Fruit fly (Drosophila melanogaster) whole organism, embryonic: Measurements from ENCODE around the gene PIG-U.

Experiments
- Atf6 ChIP-seq: fragments of 200-800 bp; sonication (Bioruptor generic); IDR thresholded peaks from 2 replicates; pipeline ENCODE4 v1.3.6; 2022; ENCODE audit warnings: missing biosample characterization, missing genetic modification characterization
- Awh ChIP-seq: fragments of 200-800 bp; sonication (Bioruptor generic); IDR thresholded peaks from 2 replicates; pipeline ENCODE4, ENCODE4 v1.3.6; 2022; ENCODE audit warnings: missing biosample characterization, missing genetic modification characterization
- B-H2 ChIP-seq: fragments of 200-800 bp; sonication (Bioruptor generic); optimal IDR thresholded peaks from 2 replicates; lab custom pipeline; 2018; ENCODE audit warnings: missing biosample characterization, mild to moderate bottlenecking, missing genetic modification characterization
- Bdp1 ChIP-seq: fragments of 200-800 bp; sonication (Bioruptor generic); optimal IDR thresholded peaks from 3 replicates; lab custom pipeline; 2016; ENCODE audit warnings: missing biosample characterization, missing genetic modification characterization
- Bgb ChIP-seq: fragments of 200-800 bp; sonication (Bioruptor generic); IDR thresholded peaks from 2 replicates; pipeline ENCODE4 v1.3.6; 2022; ENCODE audit warnings: missing biosample characterization, missing genetic modification characterization; ENCODE audit not compliant: partially characterized antibody
- CG10565 ChIP-seq: fragments of 200-800 bp; sonication (Bioruptor generic); optimal IDR thresholded peaks from 3 replicates; lab custom pipeline; 2016; ENCODE audit warnings: missing biosample characterization, mild to moderate bottlenecking, missing genetic modification characterization
- CG10654 ChIP-seq: fragments of 200-800 bp; sonication (Bioruptor generic); optimal IDR thresholded peaks from 2 replicates; lab custom pipeline; 2016; ENCODE audit warnings: missing biosample characterization, missing genetic modification characterization
- CG11504 ChIP-seq: fragments of 200-800 bp; sonication (Bioruptor generic); optimal IDR thresholded peaks from 3 replicates; lab custom pipeline; 2019; ENCODE audit warnings: missing biosample characterization, mild to moderate bottlenecking, missing genetic modification characterization, moderate library complexity
- CG11560 ChIP-seq: fragments of 200-800 bp; sonication (Bioruptor generic); IDR thresholded peaks from 3 replicates; pipeline ENCODE4 v1.3.6; 2022; ENCODE audit warnings: missing biosample characterization, missing genetic modification characterization
- CG11696 ChIP-seq: fragments of 200-800 bp; sonication (Bioruptor generic); IDR thresholded peaks from 2 replicates; pipeline ENCODE4 v1.3.6; 2022; ENCODE audit warnings: missing biosample characterization, missing genetic modification characterization
- CG12104 ChIP-seq: fragments of 200-800 bp; sonication (Bioruptor generic); optimal IDR thresholded peaks from 3 replicates; lab custom pipeline; 2016; ENCODE audit warnings: missing biosample characterization, missing genetic modification characterization
- CG14050 ChIP-seq: fragments of 200-800 bp; sonication (Bioruptor generic); IDR thresholded peaks from 3 replicates; pipeline ENCODE4 v1.3.6; 2022; ENCODE audit warnings: missing biosample characterization, missing genetic modification characterization
- CG15011 ChIP-seq: fragments of 200-800 bp; sonication (Bioruptor generic); optimal IDR thresholded peaks from 3 replicates; lab custom pipeline; 2018; ENCODE audit warnings: missing biosample characterization, mild to moderate bottlenecking, missing genetic modification characterization
- CG15696 ChIP-seq: fragments of 200-800 bp; sonication (Bioruptor generic); optimal IDR thresholded peaks from 2 replicates; lab custom pipeline; 2019; ENCODE audit warnings: missing biosample characterization, mild to moderate bottlenecking, missing genetic modification characterization, moderate library complexity
- CG18599 ChIP-seq: fragments of 200-800 bp; sonication (Bioruptor generic); optimal IDR thresholded peaks from 3 replicates; lab custom pipeline; 2017; ENCODE audit warnings: missing biosample characterization, missing genetic modification characterization, mild to moderate bottlenecking, moderate library complexity, missing genetic modification reagents
- CG3281 ChIP-seq: fragments of 200-800 bp; sonication (Bioruptor generic); optimal IDR thresholded peaks from 3 replicates; lab custom pipeline; 2017; ENCODE audit warnings: missing biosample characterization, mild to moderate bottlenecking, missing genetic modification characterization
- CG43689 ChIP-seq: fragments of 200-800 bp; sonication (Bioruptor generic); IDR thresholded peaks from 2 replicates; pipeline ENCODE4 v1.3.6; 2022; ENCODE audit warnings: missing biosample characterization, missing genetic modification characterization
- CG6689 ChIP-seq: fragments of 200-800 bp; sonication (Bioruptor generic); IDR thresholded peaks from 2 replicates; pipeline ENCODE4 v1.3.6; 2022; ENCODE audit warnings: missing biosample characterization, missing genetic modification characterization
- CG8290 ChIP-seq, 3 experiments: fragments of 200-800 bp; sonication (Bioruptor generic); optimal IDR thresholded peaks; 2 replicates each; lab custom pipeline; 2016 to 2019; ENCODE audit warnings: missing biosample characterization in 3 of 3, missing genetic modification characterization in 3 of 3, mild to moderate bottlenecking in 2 of 3, moderate library complexity in 1 of 3
- CG8944 ChIP-seq: fragments of 200-800 bp; sonication (Bioruptor generic); optimal IDR thresholded peaks from 3 replicates; lab custom pipeline; 2016; ENCODE audit warnings: missing biosample characterization, missing genetic modification characterization
- CG9876 ChIP-seq: fragments of 200-800 bp; sonication (Bioruptor generic); optimal IDR thresholded peaks from 2 replicates; lab custom pipeline; 2016; ENCODE audit warnings: missing biosample characterization, missing genetic modification characterization
- Dll ChIP-seq: fragments of 200-800 bp; sonication (Bioruptor generic); IDR thresholded peaks from 4 replicates; pipeline ENCODE4 v1.3.6; 2022; ENCODE audit warnings: missing biosample characterization, missing genetic modification characterization; ENCODE audit not compliant: partially characterized antibody
- Ets65A ChIP-seq: fragments of 200-800 bp; sonication (Bioruptor generic); peaks from one replicate; lab custom pipeline; 2016; ENCODE audit warnings: missing biosample characterization, missing genetic modification characterization
- Hmr ChIP-seq: fragments of 200-800 bp; sonication (Bioruptor generic); optimal IDR thresholded peaks from 3 replicates; lab custom pipeline; 2017; ENCODE audit warnings: mild to moderate bottlenecking, missing biosample characterization, missing genetic modification reagents, missing genetic modification characterization
- MESR4 ChIP-seq: fragments of 200-800 bp; sonication (Bioruptor generic); optimal IDR thresholded peaks from 2 replicates; lab custom pipeline; 2018; ENCODE audit warnings: missing biosample characterization, mild to moderate bottlenecking, missing genetic modification characterization, moderate library complexity
- TFAM ChIP-seq: fragments of 200-800 bp; sonication (Bioruptor generic); optimal IDR thresholded peaks from 2 replicates; lab custom pipeline; 2017; ENCODE audit warnings: missing biosample characterization, missing genetic modification characterization, inconsistent platforms
- Usf ChIP-seq: fragments of 200-800 bp; sonication (Bioruptor generic); optimal IDR thresholded peaks from 2 replicates; lab custom pipeline; 2017; ENCODE audit warnings: missing genotype, missing biosample characterization, missing genetic modification characterization
- amos ChIP-seq: fragments of 200-800 bp; sonication (Bioruptor generic); IDR thresholded peaks from 2 replicates; pipeline ENCODE4 v1.3.6; 2022; ENCODE audit warnings: missing biosample characterization, missing genetic modification characterization; ENCODE audit not compliant: partially characterized antibody
- btn ChIP-seq: fragments of 200-800 bp; sonication (Bioruptor generic); optimal IDR thresholded peaks from 2 replicates; lab custom pipeline; 2016; ENCODE audit warnings: missing biosample characterization, missing genetic modification characterization
- ci ChIP-seq: fragments of 200-800 bp; sonication (Bioruptor generic); IDR thresholded peaks from 3 replicates; pipeline ENCODE4 v1.3.6; 2022; ENCODE audit warnings: missing biosample characterization, missing genetic modification characterization
- crc ChIP-seq: fragments of 200-800 bp; sonication (Bioruptor generic); optimal IDR thresholded peaks from 2 replicates; lab custom pipeline; 2016; ENCODE audit warnings: missing biosample characterization, missing genetic modification characterization
- ftz-f1 ChIP-seq: fragments of 200-800 bp; sonication (Bioruptor generic); optimal IDR thresholded peaks from 2 replicates; lab custom pipeline; 2016; ENCODE audit warnings: missing biosample characterization, missing genetic modification characterization
- klu ChIP-seq: fragments of 200-800 bp; sonication (Bioruptor generic); IDR thresholded peaks from 2 replicates; pipeline ENCODE4 v1.3.6; 2022; ENCODE audit warnings: missing biosample characterization, missing genetic modification characterization
- lab ChIP-seq: fragments of 200-800 bp; sonication (Bioruptor generic); optimal IDR thresholded peaks from 3 replicates; lab custom pipeline; 2017; ENCODE audit warnings: missing biosample characterization, missing genetic modification characterization, mild to moderate bottlenecking, moderate library complexity, missing genetic modification reagents
- lmd ChIP-seq: fragments of 200-800 bp; sonication (Bioruptor generic); IDR thresholded peaks from 2 replicates; pipeline ENCODE4 v1.3.6; 2022; ENCODE audit warnings: missing biosample characterization, missing genetic modification characterization
- nom ChIP-seq: fragments of 200-800 bp; sonication (Bioruptor generic); optimal IDR thresholded peaks from 2 replicates; lab custom pipeline; 2017; ENCODE audit warnings: missing biosample characterization, missing genetic modification characterization, mild to moderate bottlenecking, moderate library complexity, missing genetic modification reagents
- otp ChIP-seq: fragments of 200-800 bp; sonication (Bioruptor generic); IDR thresholded peaks from 3 replicates; pipeline ENCODE4, ENCODE4 v1.3.6; 2022; ENCODE audit warnings: missing biosample characterization, missing genetic modification characterization
- pan ChIP-seq, 4 experiments: fragments of >200 bp in 3 of 4; fragments of 200-800 bp in 1 of 4; sonication (Bioruptor generic) in 1 of 4; optimal IDR thresholded peaks in 3 of 4; IDR thresholded peaks in 1 of 4; 2 replicates each; pipeline versions ENCODE4 v1.3.6 to Lab custom; 2017 to 2022; ENCODE audit warnings: missing biosample characterization in 2 of 4, missing genetic modification characterization in 2 of 4, mixed read lengths in 1 of 4
- phol ChIP-seq: fragments of 200-800 bp; sonication (Bioruptor generic); optimal IDR thresholded peaks from 3 replicates; lab custom pipeline; 2018; ENCODE audit warnings: missing biosample characterization, mild to moderate bottlenecking, missing genetic modification characterization, moderate library complexity
- prd ChIP-seq, 3 experiments: fragments of >200 bp in 2 of 3; fragments of 200-800 bp in 1 of 3; sonication (Bioruptor generic) in 1 of 3; optimal IDR thresholded peaks in 2 of 3; IDR thresholded peaks in 1 of 3; 2 replicates in 2 of 3; 3 replicates in 1 of 3; pipeline versions ENCODE4 v1.3.6 to Lab custom; 2017 to 2022; ENCODE audit warnings: missing biosample characterization in 1 of 3, missing genetic modification characterization in 1 of 3
- pros ChIP-seq: fragments of 200-800 bp; sonication (Bioruptor generic); optimal IDR thresholded peaks from 3 replicates; lab custom pipeline; 2019; ENCODE audit warnings: missing biosample characterization, mild to moderate bottlenecking, missing genetic modification characterization, moderate library complexity
- stwl ChIP-seq: fragments of 200-800 bp; sonication (Bioruptor generic); optimal IDR thresholded peaks from 3 replicates; lab custom pipeline; 2018; ENCODE audit warnings: missing biosample characterization, mild to moderate bottlenecking, missing genetic modification characterization, moderate library complexity
- trh ChIP-seq: fragments of 200-800 bp; sonication (Bioruptor generic); optimal IDR thresholded peaks from 2 replicates; lab custom pipeline; 2016; ENCODE audit warnings: missing biosample characterization, missing genetic modification characterization
- tup ChIP-seq: fragments of 200-800 bp; sonication (Bioruptor generic); optimal IDR thresholded peaks from 2 replicates; lab custom pipeline; 2016; ENCODE audit warnings: missing biosample characterization, mild to moderate bottlenecking, missing genetic modification characterization, moderate library complexity
- unc-4 ChIP-seq: fragments of 200-800 bp; sonication (Bioruptor generic); IDR thresholded peaks from 2 replicates; pipeline ENCODE4 v1.3.6; 2022; ENCODE audit warnings: missing biosample characterization, missing genetic modification characterization; ENCODE audit not compliant: partially characterized antibody
- vfl ChIP-seq: fragments of 200-800 bp; sonication (Bioruptor generic); optimal IDR thresholded peaks from 2 replicates; lab custom pipeline; 2016; ENCODE audit warnings: missing biosample characterization, missing genetic modification characterization

The PIG-U gene

DNA sequence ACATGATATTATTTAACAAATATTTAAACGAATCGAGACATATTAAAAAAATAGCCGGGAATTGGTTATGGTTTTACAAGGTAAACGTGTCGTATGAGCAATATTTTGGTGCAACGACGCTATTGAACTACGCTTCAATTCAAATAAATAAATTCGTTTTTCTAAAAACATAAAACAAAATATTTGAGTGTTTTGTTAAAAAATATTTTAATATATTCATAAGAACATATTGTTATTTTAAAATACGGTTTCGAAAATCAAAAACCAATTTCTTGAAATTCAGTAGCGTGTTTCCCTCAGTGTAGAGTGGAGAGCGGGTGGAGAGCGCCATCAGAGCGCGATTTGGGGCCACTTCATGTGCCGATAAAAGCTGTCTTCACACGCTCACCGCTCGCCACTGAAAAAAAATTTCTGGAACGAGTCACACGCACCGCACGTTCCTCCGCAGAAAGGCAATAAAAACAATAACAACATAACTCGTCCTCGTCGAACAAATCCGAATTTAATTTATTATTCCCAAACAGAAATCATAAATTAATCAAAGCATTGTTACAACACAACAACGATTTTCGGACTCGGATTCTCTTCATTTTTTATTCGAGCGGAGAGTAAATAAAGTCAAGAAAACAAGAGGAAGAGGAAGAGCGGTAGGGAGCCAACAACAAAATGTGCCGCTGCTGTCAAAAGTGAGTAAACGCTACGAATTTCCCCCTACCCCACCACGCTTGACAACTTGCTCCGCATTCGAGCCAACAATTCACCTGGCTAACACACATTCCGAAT is 20.7 kb downstream of the PIG-U start:
- no peak for TF ChIP-seq btn
- TF ChIP-seq unc-4 (GFP tag; lab: Robert Waterston, UW) = no peak
- TF ChIP-seq phol = peak; percentile 96
- peak; percentile 24 for TF ChIP-seq vfl (GFP tag; lab: Kevin White, UChicago)
- TF ChIP-seq ci (GFP tag; lab: Robert Waterston, UW) = peak; percentile 72
- TF ChIP-seq prd (optimal IDR thresholded peaks at IDR 0.05; lab: Kevin White, UChicago) = no peak
- peak; percentile 81; the same call in 2 of the 3 replicates for TF ChIP-seq prd (GFP tag; IDR thresholded peaks at IDR 0.05; lab: Robert Waterston, UW)
- peak; percentile 71 for TF ChIP-seq CG10654
- no peak for TF ChIP-seq amos (GFP tag; lab: Robert Waterston, UW)
- TF ChIP-seq B-H2 = peak; percentile 75
- peak; percentile 96 for TF ChIP-seq CG11504 (tag; lab: Kevin White, UChicago)
- no peak for TF ChIP-seq CG8944 (GFP tag; lab: Kevin White, UChicago)
- 0 out of 3 replicates have a peak, but pooled peaks have one; percentile 26 for TF ChIP-seq otp (GFP tag; lab: Robert Waterston, UW)
- peak; percentile 86 for TF ChIP-seq lab
- no peak for TF ChIP-seq crc
- TF ChIP-seq CG18599 (GFP tag; lab: Kevin White, UChicago) = peak; percentile 89
- TF ChIP-seq nom (GFP tag; lab: Kevin White, UChicago) = peak; percentile 67
- TF ChIP-seq Awh (GFP tag; lab: Robert Waterston, UW) = no peak; the same call in 1 of the 2 replicates
- peak; percentile 94 for TF ChIP-seq Ets65A
- TF ChIP-seq pan (optimal IDR thresholded peaks at IDR 0.05; lab: Kevin White, UChicago) = no peak
- TF ChIP-seq pan (GFP tag; optimal IDR thresholded peaks at IDR 0.05 in 1 of 2, IDR thresholded peaks at IDR 0.05 in 1 of 2) = peak in 1 of 2 experiments; percentile 52
- TF ChIP-seq trh (GFP tag; lab: Kevin White, UChicago) = peak; percentile 85
- TF ChIP-seq CG11560 (tag; lab: Robert Waterston, UW) = peak; percentile 74; the same call in 1 of the 3 replicates
- TF ChIP-seq Bgb (GFP tag; lab: Robert Waterston, UW) = 0 out of 2 replicates have a peak, but pooled peaks have one; percentile 7
- peak; percentile 81 for TF ChIP-seq Atf6 (GFP tag; lab: Robert Waterston, UW)
- no peak for TF ChIP-seq MESR4 (GFP tag; lab: Kevin White, UChicago)
- peak; percentile 51 for TF ChIP-seq CG10565 (GFP tag; lab: Kevin White, UChicago)
- no peak for TF ChIP-seq Dll
- TF ChIP-seq CG9876 (GFP tag; lab: Kevin White, UChicago) = no peak
- TF ChIP-seq CG3281 (GFP tag; lab: Kevin White, UChicago) = peak; percentile 96
- TF ChIP-seq Bdp1 = peak; percentile 57
- TF ChIP-seq CG11696 (GFP tag; lab: Robert Waterston, UW) = peak; percentile 49; the same call in 1 of the 2 replicates
- TF ChIP-seq klu (GFP tag; lab: Robert Waterston, UW) = peak; percentile 84; the same call in 1 of the 2 replicates
- TF ChIP-seq CG15696 (tag; lab: Kevin White, UChicago) = peak; percentile 69
- TF ChIP-seq CG6689 = peak; percentile 85
- peak; percentile 61; the same call in 2 of the 3 replicates for TF ChIP-seq CG14050
- peak; percentile 92 for TF ChIP-seq Usf (GFP tag; lab: Kevin White, UChicago)
- peak; percentile 93 for TF ChIP-seq CG12104 (GFP tag; lab: Kevin White, UChicago)
- peak; percentile 55 for TF ChIP-seq CG8290 (GFP tag; optimal IDR thresholded peaks at IDR 0.05; lab: Kevin White, UChicago)
- peak in 1 of 2 experiments; percentile 54 for TF ChIP-seq CG8290 (tag; optimal IDR thresholded peaks at IDR 0.05; lab: Kevin White, UChicago)
- TF ChIP-seq CG15011 = peak; percentile 47
- no peak for TF ChIP-seq ftz-f1 (GFP tag; lab: Kevin White, UChicago)
- peak; percentile 85 for TF ChIP-seq lmd
- peak; percentile 33 for TF ChIP-seq tup (GFP tag; lab: Kevin White, UChicago)
- TF ChIP-seq Hmr (GFP tag; lab: Kevin White, UChicago) = peak; percentile 91
- TF ChIP-seq TFAM = no peak
- peak; percentile 61 for TF ChIP-seq CG43689
- peak; percentile 1 for TF ChIP-seq stwl (tag; lab: Kevin White, UChicago)
- TF ChIP-seq pros (GFP tag; lab: Kevin White, UChicago) = peak; percentile 19
